Worm (Caenorhabditis elegans): ENCODE measurements around the gene F25B4.8.

The F25B4.8 gene

ce11 chrV:5717237-5717935 lies 25.9 kb upstream of the F25B4.8 start, which contains the start of gene rga-3:
TSS of gene rga-3 (plus strand) at chrV:5717885.
- TF ChIP-seq lin-13 (tag; optimal IDR thresholded peaks at IDR 0.05), result no peak
- no peak for TF ChIP-seq mls-2 (tag; optimal IDR thresholded peaks at IDR 0.05)
- no peak for TF ChIP-seq nhr-76 (tag; optimal IDR thresholded peaks at IDR 0.05)
- TF ChIP-seq pha-4 (tag; optimal IDR thresholded peaks at IDR 0.05), result no peak

- TF ChIP-seq tbx-8 (GFP tag; optimal IDR thresholded peaks at IDR 0.05), result no peak
- no peak for TF ChIP-seq unc-120 (tag; optimal IDR thresholded peaks at IDR 0.05; ENCODE audit: poor library complexity, severe bottlenecking)
- no peak for TF ChIP-seq lin-13 (tag; optimal IDR thresholded peaks at IDR 0.05)
Measured at ce11 chrV:5716508-5716907, 25.0 kb upstream of the F25B4.8 start, which contains the start of gene K09H11.9. TSS of gene K09H11.9 (minus strand) at chrV:5716608.

ce11 chrV:5713510-5713909 lies 22.0 kb upstream of the F25B4.8 start:
- no peak for TF ChIP-seq lsy-2 (tag; optimal IDR thresholded peaks at IDR 0.05)
- no peak for TF ChIP-seq M03D4.4 (tag; optimal IDR thresholded peaks at IDR 0.05)
- TF ChIP-seq elt-3 (tag; optimal IDR thresholded peaks at IDR 0.05), result no peak
- TF ChIP-seq ceh-43 (GFP tag; optimal IDR thresholded peaks at IDR 0.05), result no peak
- no peak for TF ChIP-seq flh-1 (GFP tag; optimal IDR thresholded peaks at IDR 0.05)
- TF ChIP-seq mls-2 (tag; optimal IDR thresholded peaks at IDR 0.05), result no peak
- TF ChIP-seq tbx-8 (GFP tag; optimal IDR thresholded peaks at IDR 0.05), result no peak
- no peak for TF ChIP-seq blmp-1 (tag; optimal IDR thresholded peaks at IDR 0.05)
- no peak for TF ChIP-seq ces-1 (GFP tag; optimal IDR thresholded peaks at IDR 0.05)
- no peak for TF ChIP-seq lin-13 (tag; optimal IDR thresholded peaks at IDR 0.05)
- no peak for TF ChIP-seq drap-1 (GFP tag; optimal IDR thresholded peaks at IDR 0.05)
- no peak for TF ChIP-seq unc-120 (tag; optimal IDR thresholded peaks at IDR 0.05; ENCODE audit: poor library complexity, severe bottlenecking)
- no peak for TF ChIP-seq sem-2 (GFP tag; optimal IDR thresholded peaks at IDR 0.05)
- TF ChIP-seq bed-3 (GFP tag; optimal IDR thresholded peaks at IDR 0.05), result no peak
- no peak for TF ChIP-seq ham-2 (GFP tag; optimal IDR thresholded peaks at IDR 0.05)

ce11 chrV:5712652-5713051 lies 21.1 kb upstream of the F25B4.8 start, which contains the start of gene gcst-1:
TSS of gene gcst-1 (plus strand) at chrV:5712928.
- TF ChIP-seq sem-2 (GFP tag; optimal IDR thresholded peaks at IDR 0.05) (no peak), mab-5 (tag; optimal IDR thresholded peaks at IDR 0.05) (no peak), unc-62 (GFP tag; optimal IDR thresholded peaks at IDR 0.05) (no peak), zip-8 (tag; optimal IDR thresholded peaks at IDR 0.05) (no peak), ces-1 (GFP tag; optimal IDR thresholded peaks at IDR 0.05) (no peak), elt-3 (tag; optimal IDR thresholded peaks at IDR 0.05) (no peak), mls-2 (tag; optimal IDR thresholded peaks at IDR 0.05) (no peak), pha-4 (tag; optimal IDR thresholded peaks at IDR 0.05) (no peak), snpc-4 (tag; optimal IDR thresholded peaks at IDR 0.05) (no peak), M03D4.4 (tag; optimal IDR thresholded peaks at IDR 0.05) (no peak), lsy-2 (tag; optimal IDR thresholded peaks at IDR 0.05) (no peak), nhr-12 (tag; optimal IDR thresholded peaks at IDR 0.05) (no peak), ceh-39 (tag; optimal IDR thresholded peaks at IDR 0.05) (no peak), unc-39 (tag; optimal IDR thresholded peaks at IDR 0.05) (no peak), flh-1 (GFP tag; optimal IDR thresholded peaks at IDR 0.05) (no peak), nhr-28 (tag; optimal IDR thresholded peaks at IDR 0.05) (no peak)

ce11 chrV:5712189-5712588 lies 20.7 kb upstream of the F25B4.8 start:
- no peak for TF ChIP-seq lin-32 (GFP tag; optimal IDR thresholded peaks at IDR 0.05)
- no peak for TF ChIP-seq nhr-12 (tag; optimal IDR thresholded peaks at IDR 0.05)
- no peak for TF ChIP-seq nhr-237 (tag; optimal IDR thresholded peaks at IDR 0.05)
- no peak for TF ChIP-seq snpc-4 (tag; optimal IDR thresholded peaks at IDR 0.05)
- TF ChIP-seq ceh-39 (tag; optimal IDR thresholded peaks at IDR 0.05), result no peak
- no peak for TF ChIP-seq ceh-43 (GFP tag; optimal IDR thresholded peaks at IDR 0.05)
- TF ChIP-seq ceh-83 (GFP tag; optimal IDR thresholded peaks at IDR 0.05), result no peak
- no peak for TF ChIP-seq elt-3 (tag; optimal IDR thresholded peaks at IDR 0.05)
- no peak for TF ChIP-seq unc-62 (GFP tag; optimal IDR thresholded peaks at IDR 0.05)
- no peak for TF ChIP-seq unc-39 (tag; optimal IDR thresholded peaks at IDR 0.05)
- TF ChIP-seq cnd-1 (tag; optimal IDR thresholded peaks at IDR 0.05), result no peak
- no peak for TF ChIP-seq zip-8 (tag; optimal IDR thresholded peaks at IDR 0.05)
- TF ChIP-seq lin-13 (tag; optimal IDR thresholded peaks at IDR 0.05), result no peak
- TF ChIP-seq ham-2 (GFP tag; optimal IDR thresholded peaks at IDR 0.05), result no peak
- TF ChIP-seq mep-1 (tag; optimal IDR thresholded peaks at IDR 0.05), result no peak
- TF ChIP-seq drap-1 (GFP tag; optimal IDR thresholded peaks at IDR 0.05), result no peak

Data from whole organism, mixed stage, embryonic.